Worm (Caenorhabditis elegans) whole organism, dauer: ENCODE data around the gene zip-3.

Experiments
- unc-62 ChIP-seq: sonication (generic microtip); optimal IDR thresholded peaks from 2 replicates; lab custom pipeline; 2017; ENCODE audit warnings: missing biosample characterization, missing genetic modification reagents, missing genetic modification characterization

zip-3 gene

DNA sequence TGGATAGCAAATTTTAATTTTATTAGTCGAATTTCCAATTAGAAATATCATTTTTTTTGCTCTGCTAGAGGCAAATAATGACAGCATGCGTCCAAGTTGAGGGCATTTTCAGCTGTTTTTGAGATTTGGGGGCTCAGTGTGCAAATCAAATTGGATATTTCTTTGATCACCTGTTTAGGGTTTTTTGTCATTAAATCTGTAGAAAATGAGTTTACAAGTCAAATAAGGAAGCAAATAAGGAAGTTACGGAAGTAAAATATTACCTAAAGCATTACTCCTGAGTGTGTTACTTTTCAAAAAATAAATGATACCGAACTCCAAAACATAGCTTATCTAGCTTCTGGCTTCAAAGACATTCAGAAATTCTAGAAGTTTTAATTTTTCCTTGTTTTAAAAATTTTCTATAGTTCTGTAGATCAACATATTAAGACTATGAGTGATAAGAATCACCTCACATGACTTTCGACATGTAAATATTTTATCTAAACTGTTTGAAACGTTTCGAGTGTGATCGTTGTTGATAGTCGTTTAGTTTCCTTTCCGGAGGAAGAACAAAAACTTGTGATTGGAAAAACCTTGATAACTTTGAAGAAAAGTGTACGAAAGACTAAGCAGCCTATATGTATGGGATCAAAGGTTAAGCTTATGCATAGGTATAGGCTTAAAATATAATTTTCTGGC is 22.7 kb upstream of the zip-3 start, which contains the start of gene sre-48:
Gene sre-48, minus strand, starts transcription at position 51 of the 681 bp plus-strand sequence.
- TF ChIP-seq unc-62, result no peak

DNA sequence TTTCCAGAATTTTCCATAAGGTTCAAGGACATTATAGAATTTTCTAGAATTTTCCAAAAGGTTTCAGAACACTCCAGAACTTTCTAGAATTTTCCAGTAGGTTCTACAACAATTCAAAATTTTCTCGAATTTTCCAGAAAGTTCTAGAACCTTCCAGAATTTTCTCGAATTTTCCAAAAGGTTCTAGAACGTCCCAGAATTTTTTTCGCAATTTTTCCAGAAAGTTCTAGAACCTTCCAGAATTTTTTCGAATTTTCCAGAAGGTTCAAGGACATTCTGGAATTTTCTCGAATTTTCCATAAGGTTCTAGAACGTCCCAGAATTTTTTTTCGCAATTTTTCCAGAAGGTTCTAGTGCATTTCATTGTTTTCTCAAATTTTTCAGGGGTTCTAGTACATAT is 20.4 kb upstream of the zip-3 start:
- no peak for TF ChIP-seq unc-62

DNA sequence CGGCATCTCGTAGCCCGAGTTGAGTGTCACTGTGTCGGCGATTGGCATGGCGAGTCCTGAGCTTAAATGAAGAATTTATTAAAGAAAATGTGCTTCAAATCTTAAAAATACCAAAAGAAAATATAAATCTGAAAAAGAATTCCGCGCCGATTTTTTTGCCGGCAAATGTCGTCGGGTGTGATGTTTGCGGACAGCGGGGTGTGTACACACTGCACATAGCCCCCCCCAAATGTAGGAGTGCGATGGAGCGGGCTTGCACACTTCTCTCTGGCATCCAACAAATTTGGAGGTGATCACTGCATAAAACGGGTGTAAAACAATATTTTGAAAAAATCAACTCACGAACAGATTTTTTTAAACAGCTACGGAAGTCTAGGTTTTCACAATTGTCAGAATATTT is 18.9 kb upstream of the zip-3 start, which contains the start of gene Y39G8B.2:
Gene Y39G8B.2, minus strand, starts transcription at position 61 of the 400 bp plus-strand sequence.
- TF ChIP-seq unc-62, result no peak

- TF ChIP-seq unc-62, result no peak
These were observed 16.9 kb upstream of the zip-3 start for ce11 chrII:13974136-13974535.

- TF ChIP-seq unc-62, result no peak
These were observed 16.3 kb upstream of the zip-3 start, which contains the start of gene Y39G8B.1 for ce11 chrII:13973514-13973913. Gene Y39G8B.1 (minus strand): TSS chrII:13973812.

DNA sequence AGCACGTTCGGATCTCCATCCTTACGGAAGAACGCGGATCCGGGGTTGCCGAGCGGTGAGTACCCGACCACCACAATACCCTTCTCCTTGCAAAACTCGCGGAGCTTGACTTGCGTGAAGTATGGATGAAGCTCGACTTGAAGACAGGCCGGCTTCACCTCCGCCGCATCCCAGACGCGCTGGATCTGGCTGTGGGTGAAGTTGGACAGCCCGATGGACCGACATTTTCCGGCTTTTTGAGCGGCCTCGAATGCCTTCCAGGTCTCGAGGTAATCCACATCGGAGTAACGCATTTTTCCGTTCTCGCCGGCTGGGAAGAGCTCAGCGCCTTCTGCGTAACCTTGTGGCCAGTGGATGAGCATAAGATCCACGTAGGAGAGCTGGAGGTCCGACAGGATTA is 14.9 kb upstream of the zip-3 start:
- no peak for TF ChIP-seq unc-62

- no peak for TF ChIP-seq unc-62
These were observed 11.7 kb upstream of the zip-3 start, which contains the start of gene sre-43 for ce11 chrII:13968979-13969378. Gene sre-43 (minus strand): TSS chrII:13969079.

DNA sequence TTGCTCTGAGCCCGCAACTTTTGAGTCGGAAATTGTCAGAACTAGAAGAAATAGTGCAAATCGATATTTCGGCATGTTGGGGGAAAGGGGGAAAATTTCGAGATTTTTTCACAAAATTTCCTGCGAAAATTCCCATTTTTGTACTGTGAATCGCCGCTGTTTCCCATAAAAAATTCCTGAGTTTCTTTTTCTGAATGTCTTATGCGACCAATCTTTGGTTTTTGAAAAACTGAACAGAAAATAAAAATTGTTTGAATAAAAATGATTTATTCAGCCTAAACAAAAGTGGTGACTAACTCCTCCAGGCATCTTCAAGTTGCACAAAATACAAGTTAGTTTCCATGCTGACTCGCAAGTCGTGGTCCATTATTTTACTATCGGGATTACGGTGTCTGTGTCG is 9.0 kb upstream of the zip-3 start, which contains the start of gene W07G1.7:
Gene W07G1.7, minus strand, starts transcription at position 101 of the 400 bp plus-strand sequence.
- TF ChIP-seq unc-62, result no peak

DNA sequence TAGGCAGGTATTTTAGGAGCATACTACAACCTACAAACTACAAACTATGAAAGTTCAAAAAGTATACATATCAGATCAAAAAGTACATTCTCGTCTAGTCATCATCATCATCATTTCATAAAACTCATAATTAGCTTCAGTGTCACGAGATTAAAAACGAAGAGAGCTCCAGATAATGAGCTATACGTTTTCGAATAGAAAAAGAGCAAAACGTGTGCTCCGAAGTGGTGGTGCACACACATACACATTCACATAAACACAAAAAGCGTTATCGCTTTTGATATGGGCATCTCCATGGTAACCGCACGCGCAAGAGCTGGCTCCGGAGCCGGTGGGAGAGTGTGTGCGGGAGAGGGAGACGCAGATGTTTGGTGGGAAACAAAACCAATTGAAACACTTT is 7.1 kb upstream of the zip-3 start:
- TF ChIP-seq unc-62, result no peak

DNA sequence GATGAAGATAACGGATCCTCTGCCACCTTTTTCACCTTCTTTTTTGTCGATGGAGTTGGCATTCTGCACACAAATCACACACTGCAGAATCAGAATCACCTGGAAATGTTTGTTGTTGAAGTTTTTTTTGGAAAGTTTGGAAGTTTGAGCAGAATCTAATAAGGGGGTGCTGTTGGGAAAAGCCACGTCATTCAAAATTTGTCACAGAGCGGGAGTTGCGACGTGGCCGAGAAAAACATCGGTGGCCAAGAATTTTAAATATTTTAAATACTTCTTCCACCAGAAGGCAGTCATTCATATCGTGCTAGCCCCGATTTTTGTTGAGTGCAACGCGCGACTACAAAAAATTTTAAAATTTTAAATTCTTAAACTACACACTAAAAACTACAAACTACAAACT is 5.1 kb upstream of the zip-3 start, which contains the start of gene rpi-1:
Gene rpi-1, minus strand, starts transcription at position 101 of the 400 bp plus-strand sequence.
- TF ChIP-seq unc-62, result no peak

ce11 chrII:13961567-13961966 is 4.3 kb upstream of the zip-3 start:
- no peak for TF ChIP-seq unc-62

- TF ChIP-seq unc-62, result no peak
These were observed 1.1 kb upstream of the zip-3 start for ce11 chrII:13958359-13958758.

- TF ChIP-seq unc-62, result no peak
These were observed 728 bp downstream of the zip-3 start for ce11 chrII:13956529-13956928.

DNA sequence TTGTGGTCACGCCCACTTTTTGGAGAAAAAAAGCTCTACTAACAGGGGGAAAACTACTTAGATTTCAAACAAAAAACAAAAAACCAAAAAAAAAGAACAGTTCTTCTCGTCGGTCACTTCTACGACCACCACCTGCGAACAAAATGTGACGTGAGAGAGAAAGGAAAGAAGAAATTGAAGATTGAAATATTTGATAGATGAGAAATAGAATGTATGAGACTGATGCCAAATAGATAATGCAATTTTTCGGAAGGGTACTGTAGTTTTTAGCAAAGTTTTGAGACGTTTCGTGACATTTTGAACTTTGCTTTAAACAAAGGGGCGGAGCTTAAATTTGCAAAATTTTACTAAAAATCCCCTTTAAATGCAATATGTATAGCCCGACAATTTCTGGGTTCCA is 2.3 kb downstream of the zip-3 start:
- no peak for TF ChIP-seq unc-62

- no peak for TF ChIP-seq unc-62
These were observed 3.2 kb downstream of the zip-3 start for ce11 chrII:13954077-13954476.

DNA sequence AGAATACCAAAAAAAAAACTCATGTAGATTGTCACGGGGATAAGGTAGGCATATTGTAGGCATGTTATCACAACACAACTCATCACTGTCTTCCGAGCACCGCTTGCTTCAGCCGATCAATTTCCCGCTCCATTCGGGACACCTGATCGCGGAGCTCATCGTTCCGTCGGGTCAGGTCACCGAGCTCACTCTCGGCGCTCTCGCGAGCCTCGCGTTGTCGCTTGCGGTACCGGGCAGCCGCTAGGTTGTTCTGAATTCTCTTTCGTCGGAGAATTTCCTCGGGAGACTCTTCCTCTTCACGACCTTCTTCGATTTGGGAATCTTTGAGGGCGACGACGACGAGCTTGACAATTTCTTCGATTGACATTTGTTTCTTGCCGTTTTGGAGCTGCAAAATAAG is 5.3 kb downstream of the zip-3 start:
- TF ChIP-seq unc-62, result no peak

DNA sequence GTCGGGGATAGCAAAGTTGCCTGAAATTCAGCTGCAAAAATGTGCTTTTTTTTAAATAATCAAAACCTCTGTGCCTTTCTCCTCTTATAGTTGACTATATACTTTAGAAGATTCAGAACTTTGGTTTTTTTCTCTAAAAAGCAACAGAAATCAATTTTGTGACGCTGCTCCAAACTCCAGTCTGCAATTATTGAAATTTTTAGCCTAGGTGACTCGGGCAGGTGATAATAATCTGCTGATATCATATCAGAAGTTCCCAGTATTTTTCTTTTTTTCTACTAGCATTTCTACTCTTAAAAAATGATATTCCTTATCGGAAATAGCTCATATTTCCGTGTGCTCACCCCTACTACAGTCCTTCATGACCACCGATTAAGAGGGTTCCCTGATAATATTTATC is 8.0 kb downstream of the zip-3 start, which contains the start of gene sre-44:
Gene sre-44, plus strand, starts transcription at position 301 of the 400 bp plus-strand sequence.
- no peak for TF ChIP-seq unc-62

- TF ChIP-seq unc-62, result no peak
These were observed 11.7 kb downstream of the zip-3 start for ce11 chrII:13945527-13945926.
